Fruit fly (Drosophila melanogaster) whole organism, embryonic: ENCODE data around the gene TTLL15.
A peak's percentile ranks its signal among the peaks of the same experiment; 100 is the strongest.

Experiments
- Antp ChIP-seq: fragments of 200-800 bp; sonication (Bioruptor generic); optimal IDR thresholded peaks from 3 replicates; lab custom pipeline; 2016; ENCODE audit warnings: missing biosample characterization, missing genetic modification characterization
- Atf-2 ChIP-seq: fragments of 200-800 bp; sonication (Bioruptor generic); optimal IDR thresholded peaks from 2 replicates; lab custom pipeline; 2016; ENCODE audit warnings: missing biosample characterization, missing genetic modification characterization
- Atf3 ChIP-seq: fragments of 200-800 bp; sonication (Bioruptor generic); optimal IDR thresholded peaks from 3 replicates; lab custom pipeline; 2016; ENCODE audit warnings: missing biosample characterization, missing genetic modification characterization
- Atf6 ChIP-seq: fragments of 200-800 bp; sonication (Bioruptor generic); IDR thresholded peaks from 2 replicates; pipeline ENCODE4 v1.3.6; 2022; ENCODE audit warnings: missing biosample characterization, missing genetic modification characterization
- CG10209 ChIP-seq: fragments of 200-800 bp; sonication (Bioruptor generic); optimal IDR thresholded peaks from 3 replicates; lab custom pipeline; 2017; ENCODE audit warnings: missing biosample characterization, mild to moderate bottlenecking, missing genetic modification characterization, missing genetic modification reagents
- CG10321 ChIP-seq: fragments of 200-800 bp; sonication (Bioruptor generic); IDR thresholded peaks from 2 replicates; pipeline ENCODE4 v1.3.6; 2022; ENCODE audit warnings: missing biosample characterization, missing genetic modification characterization
- CG11695 ChIP-seq: fragments of 200-800 bp; sonication (Bioruptor generic); IDR thresholded peaks from 3 replicates; pipeline ENCODE4 v1.3.6; 2022; ENCODE audit warnings: missing biosample characterization, missing genetic modification characterization
- CG12744 ChIP-seq: fragments of 200-800 bp; sonication (Bioruptor generic); optimal IDR thresholded peaks from 2 replicates; lab custom pipeline; 2016; ENCODE audit warnings: missing biosample characterization, missing genetic modification characterization
- CG13624 ChIP-seq: fragments of 200-800 bp; sonication (Bioruptor generic); optimal IDR thresholded peaks from 2 replicates; lab custom pipeline; 2016; ENCODE audit warnings: missing biosample characterization, missing genetic modification characterization
- CG13894 ChIP-seq: fragments of 200-800 bp; sonication (Bioruptor generic); optimal IDR thresholded peaks from 3 replicates; lab custom pipeline; 2018; ENCODE audit warnings: missing biosample characterization, mild to moderate bottlenecking, missing genetic modification characterization, moderate library complexity
- CG15479 ChIP-seq: fragments of 200-800 bp; sonication (Bioruptor generic); optimal IDR thresholded peaks from 3 replicates; lab custom pipeline; 2019; ENCODE audit warnings: missing biosample characterization, mild to moderate bottlenecking, missing genetic modification characterization, moderate library complexity
- CG18262 ChIP-seq: fragments of 200-800 bp; optimal IDR thresholded peaks from 3 replicates; lab custom pipeline; 2019; ENCODE audit warnings: missing biosample characterization, mild to moderate bottlenecking, missing genetic modification characterization, moderate library complexity
- CG2199 ChIP-seq: fragments of 200-800 bp; sonication (Bioruptor generic); IDR thresholded peaks from 3 replicates; pipeline ENCODE4 v1.3.6; 2022; ENCODE audit warnings: missing biosample characterization, missing genetic modification characterization
- CG30020 ChIP-seq: fragments of 200-800 bp; optimal IDR thresholded peaks from 2 replicates; lab custom pipeline; 2019; ENCODE audit warnings: missing biosample characterization, mild to moderate bottlenecking, missing genetic modification characterization, moderate library complexity
- CG3281 ChIP-seq: fragments of 200-800 bp; sonication (Bioruptor generic); optimal IDR thresholded peaks from 3 replicates; lab custom pipeline; 2017; ENCODE audit warnings: missing biosample characterization, mild to moderate bottlenecking, missing genetic modification characterization
- CG3726 ChIP-seq: fragments of 200-800 bp; sonication (Bioruptor generic); IDR thresholded peaks from 3 replicates; pipeline ENCODE4, ENCODE4 v1.3.6; 2022; ENCODE audit warnings: missing biosample characterization, missing genetic modification characterization
- CG4282 ChIP-seq: fragments of 200-800 bp; sonication (Bioruptor generic); optimal IDR thresholded peaks from 2 replicates; lab custom pipeline; 2016; ENCODE audit warnings: missing biosample characterization, missing genetic modification characterization
- CG6791 ChIP-seq: fragments of 200-800 bp; sonication (Bioruptor generic); IDR thresholded peaks from 3 replicates; pipeline ENCODE4 v1.3.6; 2022; ENCODE audit warnings: missing biosample characterization, missing genetic modification characterization; ENCODE audit not compliant: partially characterized antibody
- CG7963 ChIP-seq: fragments of 200-800 bp; sonication (Bioruptor generic); IDR thresholded peaks from 3 replicates; pipeline ENCODE4 v1.3.6; 2022; ENCODE audit warnings: missing biosample characterization, missing genetic modification characterization; ENCODE audit not compliant: partially characterized antibody
- CG8924 ChIP-seq: fragments of 200-800 bp; optimal IDR thresholded peaks from 3 replicates; lab custom pipeline; 2019; ENCODE audit warnings: missing biosample characterization, mild to moderate bottlenecking, missing genetic modification characterization, moderate library complexity
- CG9932 ChIP-seq: fragments of 200-800 bp; sonication (Bioruptor generic); IDR thresholded peaks from 2 replicates; pipeline ENCODE4 v1.3.6; 2022; ENCODE audit warnings: missing biosample characterization, missing genetic modification characterization
- Dp ChIP-seq: fragments of 200-800 bp; sonication (Bioruptor generic); optimal IDR thresholded peaks from 2 replicates; lab custom pipeline; 2018; ENCODE audit warnings: missing biosample characterization, mild to moderate bottlenecking, missing genetic modification characterization, moderate library complexity
- Drgx ChIP-seq: fragments of 200-800 bp; sonication (Bioruptor generic); IDR thresholded peaks from 2 replicates; pipeline ENCODE4 v1.3.6; 2022; ENCODE audit warnings: missing biosample characterization, missing genetic modification characterization
- H15 ChIP-seq: fragments of 200-800 bp; sonication (Bioruptor generic); IDR thresholded peaks from 3 replicates; pipeline ENCODE4 v1.3.6; 2022; ENCODE audit warnings: missing biosample characterization, missing genetic modification characterization
- Hand ChIP-seq: fragments of 200-800 bp; sonication (Bioruptor generic); optimal IDR thresholded peaks from 2 replicates; lab custom pipeline; 2017; ENCODE audit warnings: mild to moderate bottlenecking, missing biosample characterization, missing genetic modification reagents, missing genetic modification characterization
- Hr78 ChIP-seq, 2 experiments: fragments of 200-800 bp in 1 of 2; fragments of >200 bp in 1 of 2; sonication (Bioruptor generic) in 1 of 2; optimal IDR thresholded peaks; 2 replicates each; lab custom pipeline; 2017 to 2019; ENCODE audit warnings: missing biosample characterization in 2 of 2, missing genetic modification characterization in 2 of 2, mild to moderate bottlenecking in 1 of 2, moderate library complexity in 1 of 2
- Nf-YA ChIP-seq: fragments of 200-800 bp; sonication (Bioruptor generic); IDR thresholded peaks from 2 replicates; pipeline ENCODE4 v1.3.6; 2022; ENCODE audit warnings: missing biosample characterization, missing genetic modification characterization
- Nf-YC ChIP-seq: fragments of 200-800 bp; optimal IDR thresholded peaks from 3 replicates; lab custom pipeline; 2019; ENCODE audit warnings: missing biosample characterization, mild to moderate bottlenecking, missing genetic modification characterization, moderate library complexity
- Opbp ChIP-seq: fragments of 200-800 bp; sonication (Bioruptor generic); IDR thresholded peaks from 3 replicates; pipeline ENCODE4 v1.3.6; 2022; ENCODE audit warnings: missing biosample characterization, missing genetic modification characterization; ENCODE audit not compliant: partially characterized antibody
- Pdp1 ChIP-seq, 2 experiments: fragments of 200-800 bp; sonication (Bioruptor generic); optimal IDR thresholded peaks; 3 replicates each; lab custom pipeline; 2016; ENCODE audit warnings: missing biosample characterization in 2 of 2, missing genetic modification characterization in 2 of 2, mild to moderate bottlenecking in 1 of 2, moderate library complexity in 1 of 2
- Six4 ChIP-seq: fragments of 200-800 bp; sonication (Bioruptor generic); optimal IDR thresholded peaks from 2 replicates; lab custom pipeline; 2016; ENCODE audit warnings: missing biosample characterization, missing genetic modification characterization
- Sox100B ChIP-seq: fragments of 200-800 bp; sonication (Bioruptor generic); optimal IDR thresholded peaks from 3 replicates; lab custom pipeline; 2018; ENCODE audit warnings: missing biosample characterization, mild to moderate bottlenecking, missing genetic modification characterization
- Sox102F ChIP-seq: fragments of 200-800 bp; sonication (Bioruptor generic); optimal IDR thresholded peaks from 2 replicates; lab custom pipeline; 2018; ENCODE audit warnings: missing biosample characterization, mild to moderate bottlenecking, missing genetic modification characterization, moderate library complexity
- az2 ChIP-seq: fragments of 200-800 bp; sonication (Bioruptor generic); optimal IDR thresholded peaks from 3 replicates; lab custom pipeline; 2016; ENCODE audit warnings: missing biosample characterization, missing genetic modification characterization
- bcd ChIP-seq: fragments of 200-800 bp; sonication (Bioruptor generic); optimal IDR thresholded peaks from 2 replicates; lab custom pipeline; 2017; ENCODE audit warnings: missing biosample characterization, mild to moderate bottlenecking, missing genetic modification characterization
- bigmax ChIP-seq: fragments of 200-800 bp; sonication (Bioruptor generic); optimal IDR thresholded peaks from 2 replicates; lab custom pipeline; 2018; ENCODE audit warnings: missing biosample characterization, mild to moderate bottlenecking, missing genetic modification characterization
- btn ChIP-seq: fragments of 200-800 bp; sonication (Bioruptor generic); optimal IDR thresholded peaks from 2 replicates; lab custom pipeline; 2016; ENCODE audit warnings: missing biosample characterization, missing genetic modification characterization
- chinmo ChIP-seq: fragments of 200-800 bp; sonication (Bioruptor generic); IDR thresholded peaks from 4 replicates; pipeline ENCODE4 v1.3.6; 2022; ENCODE audit warnings: missing biosample characterization, missing genetic modification characterization; ENCODE audit not compliant: partially characterized antibody
- gt ChIP-seq: fragments of 200-800 bp; sonication (Bioruptor generic); IDR thresholded peaks from 2 replicates; pipeline ENCODE4 v1.3.6; 2022; ENCODE audit warnings: missing biosample characterization, missing genetic modification characterization
- nerfin-1 ChIP-seq: fragments of 200-800 bp; sonication (Bioruptor generic); optimal IDR thresholded peaks from 3 replicates; lab custom pipeline; 2019; ENCODE audit warnings: missing biosample characterization, mild to moderate bottlenecking, missing genetic modification characterization, moderate library complexity
- oc ChIP-seq: fragments of 200-800 bp; sonication (Bioruptor generic); optimal IDR thresholded peaks from 2 replicates; lab custom pipeline; 2018; ENCODE audit warnings: missing biosample characterization, mild to moderate bottlenecking, missing genetic modification characterization, moderate library complexity
- otp ChIP-seq: fragments of 200-800 bp; sonication (Bioruptor generic); IDR thresholded peaks from 3 replicates; pipeline ENCODE4, ENCODE4 v1.3.6; 2022; ENCODE audit warnings: missing biosample characterization, missing genetic modification characterization
- peb ChIP-seq: fragments of 200-800 bp; sonication (Bioruptor generic); IDR thresholded peaks from 2 replicates; pipeline ENCODE4 v1.3.6; 2022; ENCODE audit warnings: missing biosample characterization, missing genetic modification characterization
- prd ChIP-seq, 3 experiments: fragments of >200 bp in 2 of 3; fragments of 200-800 bp in 1 of 3; sonication (Bioruptor generic) in 1 of 3; optimal IDR thresholded peaks in 2 of 3; IDR thresholded peaks in 1 of 3; 2 replicates in 2 of 3; 3 replicates in 1 of 3; pipeline versions ENCODE4 v1.3.6 to Lab custom; 2017 to 2022; ENCODE audit warnings: missing biosample characterization in 1 of 3, missing genetic modification characterization in 1 of 3
- ranshi ChIP-seq: fragments of 200-800 bp; sonication (Bioruptor generic); IDR thresholded peaks from 2 replicates; pipeline ENCODE4 v1.3.6; 2022; ENCODE audit warnings: missing biosample characterization, missing genetic modification characterization
- tap ChIP-seq: fragments of 200-800 bp; optimal IDR thresholded peaks from 3 replicates; lab custom pipeline; 2019; ENCODE audit warnings: missing biosample characterization, mild to moderate bottlenecking, missing genetic modification characterization, moderate library complexity
- vnd ChIP-seq: fragments of 200-800 bp; sonication (Bioruptor generic); IDR thresholded peaks from 3 replicates; pipeline ENCODE4 v1.3.6; 2022; ENCODE audit warnings: missing biosample characterization, missing genetic modification characterization; ENCODE audit not compliant: partially characterized antibody
- wek ChIP-seq: fragments of 200-800 bp; sonication (Bioruptor generic); optimal IDR thresholded peaks from 3 replicates; lab custom pipeline; 2018; ENCODE audit warnings: missing biosample characterization, mild to moderate bottlenecking, missing genetic modification characterization, moderate library complexity
- yki ChIP-seq: fragments of >200 bp; optimal IDR thresholded peaks from 3 replicates; lab custom pipeline; 2018
- zen ChIP-seq: fragments of 200-800 bp; sonication (Bioruptor generic); optimal IDR thresholded peaks from 3 replicates; lab custom pipeline; 2018; ENCODE audit warnings: missing biosample characterization, mild to moderate bottlenecking, missing genetic modification characterization, moderate library complexity

Gene TTLL15

dm6 chr3R:10850636-10851035, 35.5 kb downstream of the TTLL15 start (continued):
- TF ChIP-seq CG4282 (GFP tag; lab: Kevin White, UChicago) (no peak), CG2199 (GFP tag; lab: Robert Waterston, UW) (peak; percentile 67; the same call in 1 of the 3 replicates), Opbp (GFP tag; lab: Robert Waterston, UW) (no peak), CG30020 (no peak), Pdp1 (GFP tag; optimal IDR thresholded peaks at IDR 0.05; lab: Kevin White, UChicago) (no peak), gt (GFP tag; lab: Robert Waterston, UW) (no peak), CG9932 (no peak), Atf6 (GFP tag; lab: Robert Waterston, UW) (no peak), prd (optimal IDR thresholded peaks at IDR 0.05; lab: Kevin White, UChicago) (no peak), prd (GFP tag; IDR thresholded peaks at IDR 0.05; lab: Robert Waterston, UW) (no peak), CG13624 (peak; percentile 5), Sox100B (GFP tag; lab: Kevin White, UChicago) (no peak), CG13894 (tag; lab: Kevin White, UChicago) (peak; percentile 76), CG6791 (GFP tag; lab: Robert Waterston, UW) (no peak), Six4 (GFP tag; lab: Kevin White, UChicago) (no peak), CG10209 (GFP tag; lab: Kevin White, UChicago) (no peak), az2 (GFP tag; lab: Kevin White, UChicago) (no peak), oc (tag; lab: Kevin White, UChicago) (no peak), CG18262 (tag; lab: Kevin White, UChicago) (no peak), CG7963 (GFP tag; lab: Robert Waterston, UW) (no peak), bcd (GFP tag; lab: Kevin White, UChicago) (no peak), CG3726 (GFP tag; lab: Robert Waterston, UW) (no peak), btn (GFP tag; lab: Kevin White, UChicago) (no peak), vnd (GFP tag; lab: Robert Waterston, UW) (no peak), tap (tag; lab: Kevin White, UChicago) (no peak), Hand (no peak), H15 (GFP tag; lab: Robert Waterston, UW) (no peak), wek (GFP tag; lab: Kevin White, UChicago) (no peak), nerfin-1 (tag; lab: Kevin White, UChicago) (peak; percentile 65), Drgx (GFP tag; lab: Robert Waterston, UW) (no peak), CG10321 (GFP tag; lab: Robert Waterston, UW) (no peak), ranshi (GFP tag; lab: Robert Waterston, UW) (no peak), Nf-YA (GFP tag; lab: Robert Waterston, UW) (no peak)

dm6 chr3R:10852232-10852774, 37.2 kb downstream of the TTLL15 start, which contains the start of gene CG4565:
CG4565 (plus strand) TSS chr3R:10852724.
- TF ChIP-seq Hr78 (GFP tag; optimal IDR thresholded peaks at IDR 0.05; lab: Kevin White, UChicago) = no peak
- TF ChIP-seq Antp = no peak
- no peak for TF ChIP-seq Atf-2 (GFP tag; lab: Kevin White, UChicago)
- no peak for TF ChIP-seq bigmax
- no peak for TF ChIP-seq peb (GFP tag; lab: Robert Waterston, UW)
- TF ChIP-seq Dp (GFP tag; lab: Kevin White, UChicago) = peak; percentile 57
- TF ChIP-seq Sox102F (GFP tag; lab: Kevin White, UChicago) = no peak
- no peak for TF ChIP-seq zen (tag; lab: Kevin White, UChicago)
- TF ChIP-seq chinmo (GFP tag; lab: Robert Waterston, UW) = 0 out of 4 replicates have a peak, but pooled peaks have one; percentile 54
- TF ChIP-seq Nf-YC (tag; lab: Kevin White, UChicago) = peak; percentile 87
- peak; percentile 8 for TF ChIP-seq CG3281 (GFP tag; lab: Kevin White, UChicago)
- TF ChIP-seq yki (lab: Kevin White, UChicago) = no peak
- no peak for TF ChIP-seq CG11695 (GFP tag; lab: Robert Waterston, UW)
- TF ChIP-seq CG15479 (GFP tag; lab: Kevin White, UChicago) = no peak
- TF ChIP-seq Atf3 = no peak
- TF ChIP-seq CG12744 (GFP tag; lab: Kevin White, UChicago) = no peak
- no peak for TF ChIP-seq CG8924 (tag; lab: Kevin White, UChicago)
- TF ChIP-seq otp (GFP tag; lab: Robert Waterston, UW) = no peak
